Worm (Caenorhabditis elegans) whole organism, L2 larva: Measurements from ENCODE around the gene F25E2.2.

Experiments
- C34F6.9 ChIP-seq: fragments of 150-350 bp; optimal IDR thresholded peaks from 2 replicates; lab custom pipeline; 2014; ENCODE audit warnings: missing biosample characterization, missing genetic modification characterization
- F13H6.1 ChIP-seq: sonication (generic microtip); optimal IDR thresholded peaks from 2 replicates; lab custom pipeline; 2016; ENCODE audit warnings: missing genetic modification characterization, missing compliant biosample characterization
- R02D3.7 ChIP-seq: fragments of 150-350 bp; optimal IDR thresholded peaks from 2 replicates; lab custom pipeline; 2014; ENCODE audit warnings: missing biosample characterization, missing genetic modification characterization
- Y55F3AM.14 ChIP-seq: fragments of 200-800 bp; sonication (Bioruptor generic); optimal IDR thresholded peaks from 2 replicates; lab custom pipeline; 2018; ENCODE audit warnings: mild to moderate bottlenecking, missing genetic modification characterization, missing compliant biosample characterization
- ZK546.5 ChIP-seq: sonication (generic microtip); optimal IDR thresholded peaks from 2 replicates; lab custom pipeline; 2017; ENCODE audit warnings: missing biosample characterization, missing genetic modification characterization
- aly-2 ChIP-seq: fragments of 150-350 bp; optimal IDR thresholded peaks from 2 replicates; lab custom pipeline; 2014; ENCODE audit warnings: missing biosample characterization, missing genetic modification characterization
- ceh-16 ChIP-seq: fragments of 150-350 bp; optimal IDR thresholded peaks from 2 replicates; lab custom pipeline; 2014; ENCODE audit warnings: missing biosample characterization, missing genetic modification characterization
- ceh-82 ChIP-seq: fragments of 150-350 bp; optimal IDR thresholded peaks from 2 replicates; lab custom pipeline; 2014; ENCODE audit warnings: missing biosample characterization, missing genetic modification characterization
- crh-2 ChIP-seq: sonication (generic microtip); optimal IDR thresholded peaks from 2 replicates; lab custom pipeline; 2017; ENCODE audit warnings: missing biosample characterization, missing genetic modification characterization
- dmd-4 ChIP-seq: sonication (generic microtip); optimal IDR thresholded peaks from 2 replicates; lab custom pipeline; 2017; ENCODE audit warnings: missing biosample characterization, missing genetic modification characterization
- elt-1 ChIP-seq: fragments of 150-350 bp; optimal IDR thresholded peaks from 2 replicates; lab custom pipeline; 2014; ENCODE audit warnings: missing biosample characterization, missing genetic modification characterization
- elt-3 ChIP-seq: sonication (generic microtip); optimal IDR thresholded peaks from 2 replicates; lab custom pipeline; 2017; ENCODE audit warnings: missing biosample characterization, missing genetic modification characterization
- fos-1 ChIP-seq: fragments of 150-350 bp; optimal IDR thresholded peaks from 2 replicates; lab custom pipeline; 2014; ENCODE audit warnings: missing biosample characterization, missing genetic modification characterization
- gmeb-1 ChIP-seq: fragments of 150-350 bp; optimal IDR thresholded peaks from 2 replicates; lab custom pipeline; 2014; ENCODE audit warnings: missing biosample characterization, missing genetic modification characterization
- lin-11 ChIP-seq: fragments of 150-350 bp; sonication (generic microtip); optimal IDR thresholded peaks from 2 replicates; lab custom pipeline; 2014; ENCODE audit warnings: missing biosample characterization, missing genetic modification characterization, inconsistent platforms, mixed read lengths
- lin-13 ChIP-seq: fragments of 150-350 bp; optimal IDR thresholded peaks from 2 replicates; lab custom pipeline; 2014; ENCODE audit warnings: missing biosample characterization, missing genetic modification reagents, missing genetic modification characterization
- lin-39 ChIP-seq: fragments of 150-350 bp; optimal IDR thresholded peaks from 2 replicates; lab custom pipeline; 2014; ENCODE audit warnings: missing biosample characterization, missing genetic modification reagents, missing genetic modification characterization
- lsy-2 ChIP-seq, 2 experiments: fragments of 150-350 bp in 1 of 2; sonication (generic microtip) in 1 of 2; optimal IDR thresholded peaks; 2 replicates each; lab custom pipeline; 2014 to 2017; ENCODE audit warnings: missing biosample characterization in 2 of 2, missing genetic modification characterization in 2 of 2
- mab-5 ChIP-seq: fragments of 150-350 bp; optimal IDR thresholded peaks from 2 replicates; lab custom pipeline; 2014; ENCODE audit warnings: missing biosample characterization, missing genetic modification characterization
- mbf-1 ChIP-seq: sonication (generic microtip); optimal IDR thresholded peaks from 2 replicates; lab custom pipeline; 2017; ENCODE audit warnings: missing biosample characterization, missing genetic modification characterization
- mdl-1 ChIP-seq, 2 experiments: fragments of 150-350 bp in 1 of 2; sonication (generic microtip) in 1 of 2; optimal IDR thresholded peaks; 2 replicates each; lab custom pipeline; 2017; ENCODE audit warnings: missing biosample characterization in 2 of 2, missing genetic modification characterization in 2 of 2
- nhr-10 ChIP-seq: sonication (generic microtip); optimal IDR thresholded peaks from 2 replicates; lab custom pipeline; 2017; ENCODE audit warnings: missing biosample characterization, missing genetic modification characterization
- nhr-11 ChIP-seq: fragments of 150-350 bp; optimal IDR thresholded peaks from 2 replicates; lab custom pipeline; 2014; ENCODE audit warnings: missing biosample characterization, missing genetic modification characterization
- nhr-12 ChIP-seq: fragments of 150-350 bp; optimal IDR thresholded peaks from 2 replicates; lab custom pipeline; 2014; ENCODE audit warnings: missing biosample characterization, missing genetic modification characterization
- nhr-129 ChIP-seq: fragments of 150-350 bp; optimal IDR thresholded peaks from 2 replicates; lab custom pipeline; 2014; ENCODE audit warnings: missing biosample characterization, missing genetic modification characterization
- nhr-237 ChIP-seq: fragments of 150-350 bp; optimal IDR thresholded peaks from 2 replicates; lab custom pipeline; 2014; ENCODE audit warnings: missing biosample characterization, missing genetic modification characterization
- nhr-25 ChIP-seq: fragments of 150-350 bp; sonication (generic microtip); optimal IDR thresholded peaks from 3 replicates; lab custom pipeline; 2014; ENCODE audit warnings: missing biosample characterization, missing genetic modification characterization
- sem-4 ChIP-seq: fragments of 150-350 bp; optimal IDR thresholded peaks from 2 replicates; lab custom pipeline; 2014; ENCODE audit warnings: missing biosample characterization, missing genetic modification reagents, missing genetic modification characterization
- skn-1 ChIP-seq: sonication (generic microtip); optimal IDR thresholded peaks from 2 replicates; lab custom pipeline; 2017; ENCODE audit warnings: missing biosample characterization, missing genetic modification characterization
- sma-9 ChIP-seq, 2 experiments: fragments of 150-350 bp in 1 of 2; sonication (generic microtip) in 1 of 2; optimal IDR thresholded peaks; 2 replicates each; lab custom pipeline; 2014 to 2016; ENCODE audit warnings: missing genetic modification characterization in 2 of 2, mild to moderate bottlenecking in 1 of 2, missing biosample characterization in 1 of 2, missing compliant biosample characterization in 1 of 2, missing genetic modification reagents in 1 of 2, moderate library complexity in 1 of 2
- snpc-4 ChIP-seq: fragments of 150-350 bp; optimal IDR thresholded peaks from 2 replicates; lab custom pipeline; 2014; ENCODE audit warnings: missing biosample characterization, missing genetic modification characterization
- unc-55 ChIP-seq: fragments of 150-350 bp; sonication (generic microtip); optimal IDR thresholded peaks from 3 replicates; lab custom pipeline; 2014; ENCODE audit warnings: missing biosample characterization, missing genetic modification reagents, missing genetic modification characterization
- unc-62 ChIP-seq: fragments of 150-350 bp; optimal IDR thresholded peaks from 2 replicates; lab custom pipeline; 2014; ENCODE audit warnings: missing biosample characterization, missing genetic modification reagents, missing genetic modification characterization
- zag-1 ChIP-seq: fragments of 150-350 bp; optimal IDR thresholded peaks from 2 replicates; lab custom pipeline; 2014; ENCODE audit warnings: missing biosample characterization, missing genetic modification characterization
- ztf-1 ChIP-seq: fragments of 200-800 bp; sonication (Bioruptor generic); conservative IDR thresholded peaks from 2 replicates; pipeline ENCODE4 v1.3.6; 2022; ENCODE audit warnings: missing genetic modification characterization, missing compliant biosample characterization
- ztf-11 ChIP-seq: sonication (generic microtip); optimal IDR thresholded peaks from 2 replicates; lab custom pipeline; 2017; ENCODE audit warnings: missing biosample characterization, missing genetic modification characterization

Gene F25E2.2

ce11 chrX:825924-826323, 15.3 kb upstream of the F25E2.2 start:
- TF ChIP-seq zag-1 (tag; lab: Kevin White, UChicago): peak; percentile 44
- peak; percentile 56 for TF ChIP-seq mab-5 (tag; lab: Kevin White, UChicago)
- TF ChIP-seq gmeb-1 (tag; lab: Kevin White, UChicago): no peak
- TF ChIP-seq F13H6.1 (tag; lab: Kevin White, UChicago): peak; percentile 57
- TF ChIP-seq crh-2 (tag; lab: Kevin White, UChicago): peak; percentile 86
- TF ChIP-seq elt-1 (tag; lab: Kevin White, UChicago): no peak
- TF ChIP-seq ceh-82: no peak
- no peak for TF ChIP-seq nhr-12
- TF ChIP-seq C34F6.9 (tag; lab: Kevin White, UChicago): peak; percentile 74
- TF ChIP-seq nhr-129 (tag; lab: Kevin White, UChicago): peak; percentile 65
- peak; percentile 10 to 62 for TF ChIP-seq lsy-2 (tag; optimal IDR thresholded peaks at IDR 0.05; lab: Kevin White, UChicago)
- TF ChIP-seq unc-55: peak; percentile 79
- TF ChIP-seq R02D3.7 (tag; lab: Kevin White, UChicago): no peak
- TF ChIP-seq aly-2: no peak
- TF ChIP-seq fos-1 (tag; lab: Kevin White, UChicago): peak; percentile 18
- TF ChIP-seq sma-9 (GFP tag; optimal IDR thresholded peaks at IDR 0.05; lab: Kevin White, UChicago): peak; percentile 61
- TF ChIP-seq sma-9 (tag; optimal IDR thresholded peaks at IDR 0.05; lab: Kevin White, UChicago): no peak
- no peak for TF ChIP-seq nhr-237
- TF ChIP-seq mdl-1 (tag; optimal IDR thresholded peaks at IDR 0.05; lab: Kevin White, UChicago): peak in 1 of 2 experiments; percentile 45

- TF ChIP-seq elt-3 (tag; lab: Kevin White, UChicago) (no peak), nhr-11 (tag; lab: Kevin White, UChicago) (no peak), fos-1 (tag; lab: Kevin White, UChicago) (no peak), aly-2 (no peak), Y55F3AM.14 (GFP tag; lab: Kevin White, UChicago) (no peak), gmeb-1 (tag; lab: Kevin White, UChicago) (no peak), nhr-25 (tag; lab: Kevin White, UChicago) (no peak), dmd-4 (no peak), unc-62 (no peak), lin-11 (tag; lab: Kevin White, UChicago) (no peak), unc-55 (no peak)
These were observed 14.8 kb upstream of the F25E2.2 start, which contains the start of gene daf-3 for ce11 chrX:825375-825774. Gene daf-3, minus strand, starts transcription at chrX:825475.

DNA sequence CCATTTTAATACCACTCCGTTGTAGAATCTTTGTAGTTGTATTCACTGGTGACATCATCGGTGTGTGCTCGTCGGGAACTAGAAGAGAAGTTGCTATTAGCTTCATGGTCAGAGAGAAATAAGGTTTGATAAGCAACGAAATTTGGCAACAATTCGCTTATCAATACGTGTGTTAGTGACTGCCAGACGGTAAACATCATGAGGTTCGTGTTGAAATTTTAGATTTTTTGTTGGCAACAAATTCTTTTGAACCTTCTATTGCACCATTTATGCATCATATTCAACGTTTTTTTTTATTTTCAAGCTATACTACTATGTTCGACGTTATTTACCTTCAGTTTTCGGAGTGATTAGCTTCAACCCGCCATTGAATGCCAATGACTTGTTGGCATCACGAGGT, 13.1 kb upstream of the F25E2.2 start:
- TF ChIP-seq fos-1 (tag; lab: Kevin White, UChicago) (peak; percentile 82), Y55F3AM.14 (GFP tag; lab: Kevin White, UChicago) (no peak), dmd-4 (no peak), snpc-4 (tag; lab: Kevin White, UChicago) (no peak), crh-2 (tag; lab: Kevin White, UChicago) (peak; percentile 57), sma-9 (GFP tag; optimal IDR thresholded peaks at IDR 0.05; lab: Kevin White, UChicago) (peak; percentile 6), sma-9 (tag; optimal IDR thresholded peaks at IDR 0.05; lab: Kevin White, UChicago) (no peak), F13H6.1 (tag; lab: Kevin White, UChicago) (peak; percentile 18)

DNA sequence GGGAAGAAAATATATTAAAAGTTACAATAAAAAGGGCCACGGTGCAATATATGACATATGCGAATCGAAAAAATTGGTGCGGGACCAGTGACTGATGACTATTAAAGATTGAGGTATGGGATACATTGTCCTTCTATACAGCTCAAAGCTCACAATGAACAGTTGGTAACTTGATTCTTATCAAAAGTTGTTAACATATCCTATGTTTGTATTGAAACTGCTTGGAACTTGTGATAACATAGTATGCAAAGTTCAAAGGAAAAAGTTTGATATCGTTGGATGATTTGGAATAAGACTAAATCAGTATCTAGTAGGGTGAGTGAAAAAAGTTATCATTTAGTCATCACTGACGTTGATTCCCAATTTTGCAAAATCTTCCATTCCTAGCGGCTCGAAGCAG, 7.4 kb upstream of the F25E2.2 start:
- no peak for TF ChIP-seq Y55F3AM.14 (GFP tag; lab: Kevin White, UChicago)
- no peak for TF ChIP-seq dmd-4
- no peak for TF ChIP-seq nhr-129 (tag; lab: Kevin White, UChicago)
- no peak for TF ChIP-seq aly-2
- TF ChIP-seq lin-13 (GFP tag; lab: Kevin White, UChicago): no peak
- no peak for TF ChIP-seq mbf-1
- no peak for TF ChIP-seq sma-9 (GFP tag; optimal IDR thresholded peaks at IDR 0.05; lab: Kevin White, UChicago)
- no peak for TF ChIP-seq sma-9 (tag; optimal IDR thresholded peaks at IDR 0.05; lab: Kevin White, UChicago)
- no peak for TF ChIP-seq lin-39
- no peak for TF ChIP-seq elt-1 (tag; lab: Kevin White, UChicago)
- no peak for TF ChIP-seq elt-3 (tag; lab: Kevin White, UChicago)
- TF ChIP-seq, all 48 proteins: peak for 0

- TF ChIP-seq crh-2 (tag; lab: Kevin White, UChicago): peak; percentile 42
- no peak for TF ChIP-seq skn-1 (tag; lab: Kevin White, UChicago)
- no peak for TF ChIP-seq nhr-25 (tag; lab: Kevin White, UChicago)
- TF ChIP-seq nhr-10 (tag; lab: Kevin White, UChicago): no peak
- TF ChIP-seq fos-1 (tag; lab: Kevin White, UChicago): peak; percentile 94
- no peak for TF ChIP-seq elt-3 (tag; lab: Kevin White, UChicago)
- no peak for TF ChIP-seq sem-4 (tag; lab: Kevin White, UChicago)
- no peak for TF ChIP-seq dmd-4
- no peak for TF ChIP-seq lsy-2 (tag; optimal IDR thresholded peaks at IDR 0.05; lab: Kevin White, UChicago)
- TF ChIP-seq ztf-11 (tag; lab: Kevin White, UChicago): no peak
- no peak for TF ChIP-seq ceh-16 (tag; lab: Kevin White, UChicago)
- TF ChIP-seq R02D3.7 (tag; lab: Kevin White, UChicago): no peak
- no peak for TF ChIP-seq ztf-1 (GFP tag; lab: Robert Waterston, UW)
- TF ChIP-seq ZK546.5 (tag; lab: Kevin White, UChicago): no peak
These were observed 5.3 kb upstream of the F25E2.2 start, which contains the start of gene ifd-2 for ce11 chrX:815929-816328. Gene ifd-2, minus strand, starts transcription at chrX:815929.
